Fruit fly (Drosophila melanogaster) whole organism: Measurements from ENCODE around the gene CG33269.

Experiments used
- CG8478 ChIP-seq: fragments of >200 bp; optimal IDR thresholded peaks from 2 replicates; lab custom pipeline; 2018; ENCODE audit warnings: inconsistent platforms
- Dll ChIP-seq: fragments of >200 bp; optimal IDR thresholded peaks from 2 replicates; lab custom pipeline; 2017
- pan ChIP-seq: fragments of >200 bp; optimal IDR thresholded peaks from 2 replicates; lab custom pipeline; 2017
- psq ChIP-seq: fragments of >200 bp; optimal IDR thresholded peaks from 2 replicates; lab custom pipeline; 2017
- usp ChIP-seq: fragments of >200 bp; optimal IDR thresholded peaks from 2 replicates; lab custom pipeline; 2017; ENCODE audit warnings: missing biosample characterization, missing genetic modification characterization, mixed read lengths

dm6 chr3L:11630684-11631083, 48.7 kb upstream of the CG33269 start:
- TF ChIP-seq psq (lab: Kevin White, UChicago) (no peak), Dll (lab: Kevin White, UChicago) (no peak), CG8478 (no peak), pan (lab: Kevin White, UChicago) (no peak), usp (GFP tag; lab: Kevin White, UChicago) (no peak)
